Fruit fly (Drosophila melanogaster) whole organism, prepupa: ENCODE data around the gene Drgx.

Source experiments
- CG10631 ChIP-seq: fragments of 200-800 bp; sonication (Bioruptor generic); optimal IDR thresholded peaks from 2 replicates; lab custom pipeline; 2016; ENCODE audit warnings: missing biosample characterization, missing genetic modification characterization
- CG11762 ChIP-seq: fragments of 200-800 bp; sonication (Bioruptor generic); optimal IDR thresholded peaks from 3 replicates; lab custom pipeline; 2016; ENCODE audit warnings: missing biosample characterization, missing genetic modification characterization; ENCODE audit not compliant: insufficient read depth
- CG11902 ChIP-seq: fragments of 200-800 bp; sonication (Bioruptor generic); optimal IDR thresholded peaks from 3 replicates; lab custom pipeline; 2016; ENCODE audit warnings: missing biosample characterization, missing genetic modification characterization
- CG15336 ChIP-seq: fragments of 200-800 bp; sonication (Bioruptor generic); IDR thresholded peaks from 2 replicates; pipeline ENCODE4 v1.3.6; 2022; ENCODE audit warnings: missing biosample characterization, missing genetic modification characterization
- CG1621 ChIP-seq: fragments of 200-800 bp; sonication (Bioruptor generic); optimal IDR thresholded peaks from 3 replicates; lab custom pipeline; 2018; ENCODE audit warnings: missing biosample characterization, mild to moderate bottlenecking, missing genetic modification characterization
- CG3032 ChIP-seq: fragments of 200-800 bp; optimal IDR thresholded peaks from 2 replicates; lab custom pipeline; 2019; ENCODE audit warnings: missing biosample characterization, mild to moderate bottlenecking, missing genetic modification characterization, moderate library complexity
- CG31627 ChIP-seq: fragments of 200-800 bp; sonication (Bioruptor generic); optimal IDR thresholded peaks from 3 replicates; lab custom pipeline; 2016; ENCODE audit warnings: missing biosample characterization, missing genetic modification characterization
- CG32006 ChIP-seq: fragments of 200-800 bp; sonication (Bioruptor generic); optimal IDR thresholded peaks from 3 replicates; lab custom pipeline; 2017; ENCODE audit warnings: missing biosample characterization, mild to moderate bottlenecking, missing genetic modification characterization
- CG34406 ChIP-seq: fragments of 200-800 bp; sonication (Bioruptor generic); optimal IDR thresholded peaks from 3 replicates; lab custom pipeline; 2016; ENCODE audit warnings: missing biosample characterization, missing genetic modification characterization
- CG3919 ChIP-seq: fragments of 200-800 bp; sonication (Bioruptor generic); optimal IDR thresholded peaks from 3 replicates; lab custom pipeline; 2016; ENCODE audit warnings: missing biosample characterization, missing genetic modification characterization
- CG4318 ChIP-seq: fragments of 200-800 bp; sonication (Bioruptor generic); optimal IDR thresholded peaks from 3 replicates; lab custom pipeline; 2017; ENCODE audit warnings: missing biosample characterization, mild to moderate bottlenecking, missing genetic modification characterization
- CG6163 ChIP-seq: fragments of 200-800 bp; sonication (Bioruptor generic); IDR thresholded peaks from 3 replicates; pipeline ENCODE4 v1.3.6; 2022; ENCODE audit warnings: missing biosample characterization, missing genetic modification characterization
- CG6276 ChIP-seq: fragments of 200-800 bp; sonication (Bioruptor generic); optimal IDR thresholded peaks from 2 replicates; lab custom pipeline; 2017; ENCODE audit warnings: missing biosample characterization, mild to moderate bottlenecking, missing genetic modification characterization
- CG6808 ChIP-seq: fragments of 200-800 bp; sonication (Bioruptor generic); optimal IDR thresholded peaks from 3 replicates; lab custom pipeline; 2017; ENCODE audit warnings: missing biosample characterization, missing genetic modification characterization, mild to moderate bottlenecking, moderate library complexity, missing genetic modification reagents
- CG6854 ChIP-seq: fragments of 200-800 bp; sonication (Bioruptor generic); optimal IDR thresholded peaks from 2 replicates; lab custom pipeline; 2017; ENCODE audit warnings: missing biosample characterization, mild to moderate bottlenecking, missing genetic modification characterization
- CG8119 ChIP-seq: fragments of 200-800 bp; sonication (Bioruptor generic); IDR thresholded peaks from 3 replicates; pipeline ENCODE4 v1.3.6; 2022; ENCODE audit warnings: missing biosample characterization, missing genetic modification characterization
- CG8319 ChIP-seq: fragments of 200-800 bp; sonication (Bioruptor generic); optimal IDR thresholded peaks from 3 replicates; lab custom pipeline; 2016; ENCODE audit warnings: missing biosample characterization, missing genetic modification characterization
- CG9139 ChIP-seq: fragments of 200-800 bp; sonication (Bioruptor generic); optimal IDR thresholded peaks from 3 replicates; lab custom pipeline; 2017; ENCODE audit warnings: missing biosample characterization, mild to moderate bottlenecking, missing genetic modification characterization
- Eip78C ChIP-seq: fragments of 200-800 bp; sonication (Bioruptor generic); peaks from one replicate; lab custom pipeline; 2016; ENCODE audit warnings: missing biosample characterization, missing genetic modification characterization
- Eip93F ChIP-seq: fragments of 200-800 bp; sonication (Bioruptor generic); optimal IDR thresholded peaks from 2 replicates; lab custom pipeline; 2016; ENCODE audit warnings: missing biosample characterization, mild to moderate bottlenecking, missing genetic modification characterization
- Ets21C ChIP-seq: fragments of 200-800 bp; sonication (Bioruptor generic); optimal IDR thresholded peaks from 3 replicates; lab custom pipeline; 2016; ENCODE audit warnings: missing biosample characterization, missing genetic modification characterization
- Gug ChIP-seq: fragments of 200-800 bp; sonication (Bioruptor generic); IDR thresholded peaks from 2 replicates; pipeline ENCODE4 v1.3.6; 2022; ENCODE audit warnings: missing biosample characterization, missing genetic modification characterization
- Hr38 ChIP-seq: sonication (Bioruptor generic); optimal IDR thresholded peaks from 2 replicates; lab custom pipeline; 2016; ENCODE audit warnings: missing biosample characterization, missing genetic modification characterization
- Lpt ChIP-seq: fragments of 200-800 bp; sonication (Bioruptor generic); optimal IDR thresholded peaks from 3 replicates; lab custom pipeline; 2016; ENCODE audit warnings: missing biosample characterization, missing genetic modification characterization
- Smox ChIP-seq: fragments of 200-800 bp; sonication (Bioruptor generic); optimal IDR thresholded peaks from 3 replicates; lab custom pipeline; 2016; ENCODE audit warnings: missing biosample characterization, missing genetic modification characterization
- Sox102F ChIP-seq: fragments of 200-800 bp; sonication (Bioruptor generic); optimal IDR thresholded peaks from 2 replicates; lab custom pipeline; 2016; ENCODE audit warnings: missing biosample characterization, mild to moderate bottlenecking, missing genetic modification characterization
- Sox14 ChIP-seq: fragments of 200-800 bp; sonication (Bioruptor generic); optimal IDR thresholded peaks from 3 replicates; lab custom pipeline; 2016; ENCODE audit warnings: missing biosample characterization, missing genetic modification characterization
- Sox15 ChIP-seq: fragments of 200-800 bp; sonication (Bioruptor generic); optimal IDR thresholded peaks from 3 replicates; lab custom pipeline; 2016; ENCODE audit warnings: missing biosample characterization, missing genetic modification characterization
- achi ChIP-seq: fragments of 200-800 bp; sonication (Bioruptor generic); optimal IDR thresholded peaks from 3 replicates; lab custom pipeline; 2016; ENCODE audit warnings: missing biosample characterization, missing genetic modification characterization
- acj6 ChIP-seq: fragments of 200-800 bp; sonication (Bioruptor generic); optimal IDR thresholded peaks from 3 replicates; lab custom pipeline; 2016; ENCODE audit warnings: missing biosample characterization, missing genetic modification characterization
- cyc ChIP-seq: fragments of 200-800 bp; sonication (Bioruptor generic); optimal IDR thresholded peaks from 3 replicates; lab custom pipeline; 2016; ENCODE audit warnings: missing biosample characterization, missing genetic modification characterization
- dac ChIP-seq: fragments of 200-800 bp; sonication (Bioruptor generic); optimal IDR thresholded peaks from 2 replicates; lab custom pipeline; 2017; ENCODE audit warnings: missing biosample characterization, mild to moderate bottlenecking, missing genetic modification characterization
- eg ChIP-seq: fragments of 200-800 bp; sonication (Bioruptor generic); IDR thresholded peaks from 3 replicates; pipeline ENCODE4 v1.3.6; 2022; ENCODE audit warnings: missing biosample characterization, missing genetic modification characterization
- esn ChIP-seq: fragments of 200-800 bp; sonication (Bioruptor generic); optimal IDR thresholded peaks from 2 replicates; lab custom pipeline; 2016; ENCODE audit warnings: missing biosample characterization, mild to moderate bottlenecking, missing genetic modification characterization, moderate library complexity
- fd59A ChIP-seq: fragments of 200-800 bp; sonication (Bioruptor generic); optimal IDR thresholded peaks from 2 replicates; lab custom pipeline; 2017; ENCODE audit warnings: missing biosample characterization, mild to moderate bottlenecking, missing genetic modification characterization, missing genetic modification reagents
- fkh ChIP-seq: fragments of 200-800 bp; sonication (Bioruptor generic); optimal IDR thresholded peaks from 3 replicates; lab custom pipeline; 2017; ENCODE audit warnings: missing biosample characterization, mild to moderate bottlenecking, missing genetic modification characterization, moderate library complexity
- lz ChIP-seq: fragments of 200-800 bp; sonication (Bioruptor generic); optimal IDR thresholded peaks from 3 replicates; lab custom pipeline; 2016; ENCODE audit warnings: missing biosample characterization, missing genetic modification characterization
- pdm3 ChIP-seq: fragments of 200-800 bp; sonication (Bioruptor generic); optimal IDR thresholded peaks from 3 replicates; lab custom pipeline; 2016; ENCODE audit warnings: missing biosample characterization, missing genetic modification characterization
- ss ChIP-seq, 2 experiments: fragments of 200-800 bp; sonication (Bioruptor generic); optimal IDR thresholded peaks; 2 replicates in 1 of 2; 3 replicates in 1 of 2; lab custom pipeline; 2017 to 2018; ENCODE audit warnings: mild to moderate bottlenecking in 2 of 2, missing biosample characterization in 2 of 2, missing genetic modification characterization in 2 of 2, moderate library complexity in 1 of 2
- svp ChIP-seq: fragments of 200-800 bp; sonication (Bioruptor generic); peaks from one replicate; lab custom pipeline; 2016; ENCODE audit warnings: missing biosample characterization, missing genetic modification characterization
- topi ChIP-seq: fragments of 200-800 bp; sonication (Bioruptor generic); optimal IDR thresholded peaks from 3 replicates; lab custom pipeline; 2016; ENCODE audit warnings: missing biosample characterization, missing genetic modification characterization
- vri ChIP-seq: fragments of 200-800 bp; sonication (Bioruptor generic); optimal IDR thresholded peaks from 3 replicates; lab custom pipeline; 2016; ENCODE audit warnings: missing biosample characterization, mild to moderate bottlenecking, missing genetic modification characterization

Gene Drgx

DNA sequence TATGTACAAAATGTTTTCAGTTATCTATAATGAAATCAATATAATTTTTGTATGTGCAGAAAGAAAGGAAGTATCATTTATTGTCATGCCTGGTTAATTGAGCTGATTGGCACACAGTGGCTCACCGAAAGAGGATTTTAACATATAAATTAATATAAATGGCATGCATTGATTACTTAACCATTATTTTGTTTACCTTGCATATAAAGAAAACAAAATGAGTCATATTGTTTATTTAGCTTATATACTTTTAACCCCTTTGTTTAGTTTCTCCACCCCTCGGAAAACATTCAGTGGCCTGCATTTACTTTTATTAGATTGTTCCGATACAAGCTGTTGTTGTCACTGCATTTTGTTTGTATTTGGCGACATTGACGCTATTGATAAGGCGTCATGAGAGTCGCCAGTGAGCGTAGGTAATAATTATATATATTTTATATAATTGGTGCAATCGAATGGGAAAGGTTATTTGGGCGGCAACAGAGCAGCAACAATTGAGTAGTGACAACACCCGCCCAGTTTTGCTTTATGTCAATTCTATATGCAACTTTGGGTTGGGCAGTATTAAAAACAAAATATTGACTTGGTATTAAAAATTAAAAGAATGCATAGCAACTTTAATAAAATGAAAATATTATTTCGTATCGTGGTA is 14.9 kb upstream of the Drgx start (continued):
- TF ChIP-seq ss (GFP tag; optimal IDR thresholded peaks at IDR 0.05; lab: Kevin White, UChicago) = peak in 1 of 2 experiments; percentile 17
- TF ChIP-seq fd59A (GFP tag; lab: Kevin White, UChicago) = no peak
- TF ChIP-seq CG6163 (GFP tag; lab: Robert Waterston, UW) = peak; percentile 33; the same call in 1 of the 3 replicates
- no peak for TF ChIP-seq CG11902 (GFP tag; lab: Kevin White, UChicago)
- peak; percentile 30 for TF ChIP-seq Ets21C (GFP tag; lab: Kevin White, UChicago)
- TF ChIP-seq cyc = peak; percentile 14
- TF ChIP-seq lz (GFP tag; lab: Kevin White, UChicago) = peak; percentile 36
- peak; percentile 53 for TF ChIP-seq CG6276
- TF ChIP-seq dac (GFP tag; lab: Kevin White, UChicago) = no peak
- TF ChIP-seq acj6 (GFP tag; lab: Kevin White, UChicago) = peak; percentile 67
- peak; percentile 49; the same call in 2 of the 3 replicates for TF ChIP-seq CG8119 (GFP tag; lab: Robert Waterston, UW)
- no peak for TF ChIP-seq Hr38 (GFP tag; lab: Kevin White, UChicago)
- TF ChIP-seq Eip93F = no peak
- peak; percentile 1 for TF ChIP-seq topi
- peak; percentile 61 for TF ChIP-seq Sox102F
- TF ChIP-seq CG1621 (tag; lab: Kevin White, UChicago) = no peak

DNA sequence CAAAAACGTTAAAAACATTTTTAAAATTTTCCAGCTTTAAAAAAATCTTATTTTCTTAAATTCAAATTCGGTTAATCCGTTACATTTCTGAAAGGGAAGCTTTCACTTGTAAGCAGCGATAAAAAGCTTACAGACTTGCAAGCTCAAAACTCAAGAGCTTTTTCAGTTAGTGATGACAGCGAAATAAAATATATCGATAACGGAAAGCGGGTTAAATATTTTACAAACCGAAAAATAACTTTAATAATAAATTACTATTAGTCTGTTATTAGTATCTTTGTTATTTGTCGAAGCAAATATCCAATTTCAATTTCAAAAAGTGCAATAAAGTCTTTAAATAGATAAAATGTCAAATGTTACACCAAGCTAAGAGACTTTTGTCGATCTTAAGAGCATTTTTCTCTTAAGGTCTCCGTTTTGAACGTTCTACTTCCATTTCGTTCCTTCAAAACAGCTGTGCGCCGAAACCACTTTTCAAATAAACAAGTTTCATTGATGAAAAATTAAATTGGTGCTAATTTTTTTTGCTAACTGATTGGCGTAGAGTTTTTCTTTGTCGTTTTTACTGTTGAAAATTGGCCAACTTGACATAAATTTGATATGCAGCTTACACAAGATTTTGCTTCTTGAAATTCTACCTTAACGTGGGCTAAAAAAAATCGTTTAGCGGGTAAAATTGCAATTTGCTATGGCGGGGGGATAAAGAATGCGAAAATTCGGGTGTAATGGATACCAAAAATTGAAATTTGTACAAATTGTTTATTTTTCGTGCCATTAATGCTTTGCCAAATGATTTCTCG is 14.2 kb upstream of the Drgx start:
- TF ChIP-seq CG6854 = no peak
- no peak for TF ChIP-seq CG3919
- no peak for TF ChIP-seq Gug
- no peak for TF ChIP-seq CG32006 (GFP tag; lab: Kevin White, UChicago)
- TF ChIP-seq Eip78C = peak; percentile 48
- TF ChIP-seq CG10631 = no peak
- TF ChIP-seq CG9139 (GFP tag; lab: Kevin White, UChicago) = no peak
- TF ChIP-seq esn (GFP tag; lab: Kevin White, UChicago) = peak; percentile 23
- TF ChIP-seq, all 60 proteins: peak for 2

DNA sequence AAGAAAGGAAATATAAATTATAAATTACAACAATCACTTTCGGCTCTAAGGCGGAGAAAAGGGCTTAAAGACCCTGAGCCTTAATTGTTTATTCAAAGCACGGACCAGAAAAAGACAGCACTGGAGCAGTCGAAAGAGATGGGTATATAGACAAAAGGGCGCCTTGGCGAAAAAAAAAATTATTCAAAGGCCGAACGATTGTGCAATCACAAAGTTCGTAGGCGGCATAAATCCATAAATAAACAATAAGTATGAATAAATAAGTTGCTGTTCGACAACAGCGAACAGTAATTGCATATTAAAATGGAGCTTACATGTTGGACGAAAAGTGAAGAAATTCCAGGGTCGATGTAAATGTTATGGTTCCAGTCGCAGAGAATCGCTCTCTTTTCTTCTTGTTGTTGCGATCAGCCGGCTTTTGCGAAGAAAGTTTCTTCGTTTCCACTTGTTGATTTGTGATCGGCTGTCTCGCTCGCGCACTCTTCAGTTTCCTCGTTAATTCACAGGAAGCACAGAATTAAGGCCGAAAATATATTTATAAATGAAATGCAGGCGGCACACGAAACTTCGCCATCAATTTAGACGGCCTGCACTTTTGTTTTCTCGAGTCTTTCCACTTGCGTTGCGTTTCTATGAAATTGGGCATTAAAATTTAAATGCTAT is 7.5 kb upstream of the Drgx start:
- TF ChIP-seq svp (GFP tag; lab: Kevin White, UChicago) (peak; percentile 47), CG6163 (GFP tag; lab: Robert Waterston, UW) (no peak), vri (GFP tag; lab: Kevin White, UChicago) (peak; percentile 16)
- TF ChIP-seq, all 60 proteins: peak for 2

DNA sequence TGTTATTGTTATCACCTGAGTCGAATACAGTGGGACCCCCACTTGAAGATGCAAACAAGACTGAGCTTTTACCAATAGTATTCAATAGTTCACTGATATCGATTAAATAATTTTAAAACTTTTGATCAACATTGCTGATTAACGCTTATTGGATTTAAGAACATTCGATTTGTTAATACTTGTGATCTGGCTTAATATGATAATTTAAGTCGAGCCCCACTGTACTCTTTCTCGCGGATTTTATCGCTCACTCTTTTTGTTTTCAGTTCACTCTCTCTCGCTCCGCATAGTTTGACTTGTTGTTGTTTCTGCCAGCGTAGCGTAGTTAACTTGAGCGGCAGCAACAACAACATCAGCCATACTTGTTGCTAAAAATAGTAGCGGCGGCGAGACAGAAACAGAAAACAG is 6.8 kb upstream of the Drgx start:
- TF ChIP-seq Hr38 (GFP tag; lab: Kevin White, UChicago) (peak; percentile 79), CG3032 (tag; lab: Kevin White, UChicago) (peak; percentile 98), acj6 (GFP tag; lab: Kevin White, UChicago) (peak; percentile 99), fkh (GFP tag; lab: Kevin White, UChicago) (peak; percentile 91), CG32006 (GFP tag; lab: Kevin White, UChicago) (peak; percentile 99), Smox (peak; percentile 99), CG15336 (peak; percentile 100), Lpt (GFP tag; lab: Kevin White, UChicago) (peak; percentile 98), CG8319 (GFP tag; lab: Kevin White, UChicago) (peak; percentile 98), CG3919 (peak; percentile 99), lz (GFP tag; lab: Kevin White, UChicago) (peak; percentile 99), CG11762 (GFP tag; lab: Kevin White, UChicago) (peak; percentile 99), Gug (peak; percentile 98), CG34406 (GFP tag; lab: Kevin White, UChicago) (peak; percentile 99), CG6163 (GFP tag; lab: Robert Waterston, UW) (peak; percentile 99), Sox14 (GFP tag; lab: Kevin White, UChicago) (peak; percentile 99), Sox15 (GFP tag; lab: Kevin White, UChicago) (peak; percentile 98), eg (peak; percentile 99), Sox102F (peak; percentile 99), Eip93F (peak; percentile 98), svp (GFP tag; lab: Kevin White, UChicago) (peak; percentile 100), CG6808 (peak; percentile 97), achi (GFP tag; lab: Kevin White, UChicago) (peak; percentile 98), pdm3 (GFP tag; lab: Kevin White, UChicago) (peak; percentile 99), Ets21C (GFP tag; lab: Kevin White, UChicago) (peak; percentile 98), CG4318 (GFP tag; lab: Kevin White, UChicago) (peak; percentile 97), CG31627 (GFP tag; lab: Kevin White, UChicago) (peak; percentile 99)
